Worm (Caenorhabditis elegans): ENCODE results near the gene sdc-1.

Gene sdc-1

ce11 chrX:16244764-16245244, 30.8 kb upstream of the sdc-1 start, which contains the start of gene W10G6.1:
Gene W10G6.1, plus strand, starts transcription at chrX:16245194.
- TF ChIP-seq nhr-21 (tag; optimal IDR thresholded peaks at IDR 0.05) (no peak), unc-39 (tag; optimal IDR thresholded peaks at IDR 0.05) (no peak), snpc-4 (tag; optimal IDR thresholded peaks at IDR 0.05) (no peak), elt-3 (tag; optimal IDR thresholded peaks at IDR 0.05) (no peak), sma-3 (GFP tag; optimal IDR thresholded peaks at IDR 0.05) (no peak), ceh-16 (tag; optimal IDR thresholded peaks at IDR 0.05) (no peak)

ce11 chrX:16250679-16251078, 24.9 kb upstream of the sdc-1 start, which contains the start of gene W10G6.6:
Gene W10G6.6, minus strand, starts transcription at chrX:16250779.
- TF ChIP-seq F13H6.1 (tag; optimal IDR thresholded peaks at IDR 0.05) (no peak), nhr-129 (tag; optimal IDR thresholded peaks at IDR 0.05) (no peak), mab-5 (tag; optimal IDR thresholded peaks at IDR 0.05) (no peak), lin-39 (tag; optimal IDR thresholded peaks at IDR 0.05) (no peak), unc-55 (GFP tag; optimal IDR thresholded peaks at IDR 0.05) (no peak)

ce11 chrX:16258503-16258902, 17.1 kb upstream of the sdc-1 start:
- TF ChIP-seq peb-1 (tag; optimal IDR thresholded peaks at IDR 0.05) (no peak), nhr-77 (tag; optimal IDR thresholded peaks at IDR 0.05) (no peak), nhr-23 (tag; optimal IDR thresholded peaks at IDR 0.05) (no peak), ztf-11 (tag; optimal IDR thresholded peaks at IDR 0.05) (no peak), elt-1 (tag; optimal IDR thresholded peaks at IDR 0.05) (no peak), ceh-82 (tag; optimal IDR thresholded peaks at IDR 0.05) (no peak), unc-39 (tag; optimal IDR thresholded peaks at IDR 0.05) (no peak), crh-2 (tag; optimal IDR thresholded peaks at IDR 0.05) (no peak), ztf-1 (GFP tag; conservative IDR thresholded peaks at IDR 0.05) (no peak), mbf-1 (tag; optimal IDR thresholded peaks at IDR 0.05) (no peak), ZK546.5 (tag; optimal IDR thresholded peaks at IDR 0.05) (no peak), fos-1 (tag; optimal IDR thresholded peaks at IDR 0.05) (no peak), skn-1 (tag; optimal IDR thresholded peaks at IDR 0.05) (no peak), unc-55 (GFP tag; optimal IDR thresholded peaks at IDR 0.05) (no peak), zag-1 (tag; optimal IDR thresholded peaks at IDR 0.05) (no peak), nhr-6 (tag; optimal IDR thresholded peaks at IDR 0.05) (no peak)

- TF ChIP-seq crh-2 (tag; optimal IDR thresholded peaks at IDR 0.05) (peak; percentile 14), mbf-1 (tag; optimal IDR thresholded peaks at IDR 0.05) (no peak), unc-55 (GFP tag; optimal IDR thresholded peaks at IDR 0.05) (no peak), C34F6.9 (tag; optimal IDR thresholded peaks at IDR 0.05) (no peak), mdl-1 (tag; optimal IDR thresholded peaks at IDR 0.05) (no peak), fos-1 (tag; optimal IDR thresholded peaks at IDR 0.05) (peak; percentile 71), skn-1 (tag; optimal IDR thresholded peaks at IDR 0.05) (peak; percentile 7), aly-2 (tag; optimal IDR thresholded peaks at IDR 0.05) (no peak), nhr-21 (tag; optimal IDR thresholded peaks at IDR 0.05) (no peak), unc-39 (tag; optimal IDR thresholded peaks at IDR 0.05) (no peak), sem-4 (tag; optimal IDR thresholded peaks at IDR 0.05) (no peak), nhr-129 (tag; optimal IDR thresholded peaks at IDR 0.05) (no peak), zag-1 (tag; optimal IDR thresholded peaks at IDR 0.05) (no peak), nhr-237 (tag; optimal IDR thresholded peaks at IDR 0.05) (no peak), lin-11 (tag; optimal IDR thresholded peaks at IDR 0.05) (no peak), lsy-2 (tag; optimal IDR thresholded peaks at IDR 0.05) (no peak), egl-27 (tag; optimal IDR thresholded peaks at IDR 0.05) (no peak), ztf-4 (tag; optimal IDR thresholded peaks at IDR 0.05) (no peak), ztf-11 (tag; optimal IDR thresholded peaks at IDR 0.05) (no peak), F13H6.1 (tag; optimal IDR thresholded peaks at IDR 0.05) (no peak), unc-62 (GFP tag; optimal IDR thresholded peaks at IDR 0.05) (no peak)
Measured at ce11 chrX:16260077-16260476, 15.5 kb upstream of the sdc-1 start.

ce11 chrX:16261993-16262392, 13.6 kb upstream of the sdc-1 start, which contains the start of gene sgk-1:
Gene sgk-1, minus strand, starts transcription at chrX:16262122.
- TF ChIP-seq sma-9 (GFP tag; optimal IDR thresholded peaks at IDR 0.05) (peak; percentile 30), sma-9 (tag; optimal IDR thresholded peaks at IDR 0.05) (no peak), fos-1 (tag; optimal IDR thresholded peaks at IDR 0.05) (peak; percentile 46), nhr-11 (tag; optimal IDR thresholded peaks at IDR 0.05) (no peak)

Data from whole organism, L2 larva.